Worm (Caenorhabditis elegans) whole organism, late embryonic: Measurements from ENCODE around the gene srj-45.

Source experiments
- ceh-14 ChIP-seq: sonication (generic microtip); optimal IDR thresholded peaks from 2 replicates; lab custom pipeline; 2016; ENCODE audit warnings: missing genotype, missing genetic modification characterization, missing compliant biosample characterization
- ceh-18 ChIP-seq: sonication (generic microtip); optimal IDR thresholded peaks from 2 replicates; lab custom pipeline; 2016; ENCODE audit warnings: missing genetic modification characterization, missing compliant biosample characterization
- elt-4 ChIP-seq: sonication (generic microtip); optimal IDR thresholded peaks from 2 replicates; lab custom pipeline; 2016; ENCODE audit warnings: missing genetic modification characterization, missing compliant biosample characterization
- ets-4 ChIP-seq: sonication (generic microtip); optimal IDR thresholded peaks from 2 replicates; lab custom pipeline; 2016; ENCODE audit warnings: missing genetic modification characterization, missing compliant biosample characterization
- fkh-10 ChIP-seq: fragments of 150-350 bp; optimal IDR thresholded peaks from 2 replicates; lab custom pipeline; 2014; ENCODE audit warnings: missing biosample characterization, missing genetic modification reagents, missing genetic modification characterization
- fkh-6 ChIP-seq: sonication (generic microtip); optimal IDR thresholded peaks from 2 replicates; lab custom pipeline; 2016; ENCODE audit warnings: missing genetic modification characterization, missing compliant biosample characterization
- gmeb-2 ChIP-seq: sonication (generic microtip); optimal IDR thresholded peaks from 2 replicates; lab custom pipeline; 2016; ENCODE audit warnings: missing genetic modification characterization, inconsistent platforms, missing compliant biosample characterization
- hlh-30 ChIP-seq: sonication (generic microtip); optimal IDR thresholded peaks from 2 replicates; lab custom pipeline; 2017; ENCODE audit warnings: antibody characterized with exemption, missing genetic modification characterization, missing compliant biosample characterization; ENCODE audit not compliant: insufficient read depth
- hlh-6 ChIP-seq: sonication (generic microtip); optimal IDR thresholded peaks from 2 replicates; lab custom pipeline; 2016; ENCODE audit warnings: missing genotype, missing genetic modification characterization, missing compliant biosample characterization
- mec-3 ChIP-seq: sonication (generic microtip); optimal IDR thresholded peaks from 2 replicates; lab custom pipeline; 2016; ENCODE audit warnings: borderline replicate concordance, missing genetic modification characterization, missing compliant biosample characterization
- pha-4 ChIP-seq: fragments of 150-350 bp; optimal IDR thresholded peaks from 2 replicates; lab custom pipeline; 2018; ENCODE audit warnings: missing biosample characterization, missing genetic modification reagents, missing genetic modification characterization
- tbx-2 ChIP-seq: sonication (generic microtip); optimal IDR thresholded peaks from 2 replicates; lab custom pipeline; 2016; ENCODE audit warnings: missing genetic modification characterization, missing compliant biosample characterization

ce11 chrV:2830817-2831216 is 5.6 kb downstream of the srj-45 start, which contains the start of gene srw-2:
- no peak for TF ChIP-seq pha-4 (tag; lab: Kevin White, UChicago)
- no peak for TF ChIP-seq fkh-10 (GFP tag; lab: Kevin White, UChicago)
- TF ChIP-seq elt-4 (tag; lab: Kevin White, UChicago) = no peak
- no peak for TF ChIP-seq mec-3
- no peak for TF ChIP-seq hlh-6 (tag; lab: Kevin White, UChicago)
- no peak for TF ChIP-seq gmeb-2 (tag; lab: Kevin White, UChicago)
- no peak for TF ChIP-seq ceh-14
- TF ChIP-seq fkh-6 (tag; lab: Kevin White, UChicago) = no peak
- TF ChIP-seq ets-4 (tag; lab: Kevin White, UChicago) = no peak
- TF ChIP-seq hlh-30 (tag; lab: Kevin White, UChicago) = no peak
- TF ChIP-seq tbx-2 = no peak
- TF ChIP-seq ceh-18 = no peak
